Fruit fly (Drosophila melanogaster) whole organism, adult: ENCODE data around the gene CG31869.

Experiments used
- CG11617 ChIP-seq: fragments of 200-800 bp; sonication (Bioruptor generic); optimal IDR thresholded peaks from 2 replicates; lab custom pipeline; 2017; ENCODE audit warnings: mild to moderate bottlenecking, missing biosample characterization, missing genetic modification reagents, missing genetic modification characterization
- CG33017 ChIP-seq: fragments of 200-800 bp; sonication (Bioruptor generic); optimal IDR thresholded peaks from 2 replicates; lab custom pipeline; 2018; ENCODE audit warnings: missing biosample characterization, mild to moderate bottlenecking, missing genetic modification characterization, moderate library complexity
- CG5204 ChIP-seq: fragments of 200-800 bp; sonication (Bioruptor generic); optimal IDR thresholded peaks from 2 replicates; lab custom pipeline; 2016; ENCODE audit warnings: missing biosample characterization, missing genetic modification characterization
- CG7045 ChIP-seq: fragments of 200-800 bp; sonication (Bioruptor generic); optimal IDR thresholded peaks from 2 replicates; lab custom pipeline; 2017; ENCODE audit warnings: missing biosample characterization, mild to moderate bottlenecking, missing genetic modification characterization
- Clk ChIP-seq: fragments of 200-800 bp; sonication (Bioruptor generic); optimal IDR thresholded peaks from 2 replicates; lab custom pipeline; 2017; ENCODE audit warnings: missing biosample characterization, missing genetic modification characterization
- bab1 ChIP-seq: fragments of 200-800 bp; sonication (Bioruptor generic); optimal IDR thresholded peaks from 3 replicates; lab custom pipeline; 2019; ENCODE audit warnings: missing biosample characterization, mild to moderate bottlenecking, missing genetic modification characterization, moderate library complexity
- cnc ChIP-seq, 2 experiments: fragments of >200 bp; optimal IDR thresholded peaks; 2 replicates each; lab custom pipeline; 2017
- kay ChIP-seq: fragments of 200-800 bp; sonication (Bioruptor generic); peaks from one replicate; lab custom pipeline; 2016; ENCODE audit warnings: missing biosample characterization, missing genetic modification characterization, borderline replicate concordance

DNA sequence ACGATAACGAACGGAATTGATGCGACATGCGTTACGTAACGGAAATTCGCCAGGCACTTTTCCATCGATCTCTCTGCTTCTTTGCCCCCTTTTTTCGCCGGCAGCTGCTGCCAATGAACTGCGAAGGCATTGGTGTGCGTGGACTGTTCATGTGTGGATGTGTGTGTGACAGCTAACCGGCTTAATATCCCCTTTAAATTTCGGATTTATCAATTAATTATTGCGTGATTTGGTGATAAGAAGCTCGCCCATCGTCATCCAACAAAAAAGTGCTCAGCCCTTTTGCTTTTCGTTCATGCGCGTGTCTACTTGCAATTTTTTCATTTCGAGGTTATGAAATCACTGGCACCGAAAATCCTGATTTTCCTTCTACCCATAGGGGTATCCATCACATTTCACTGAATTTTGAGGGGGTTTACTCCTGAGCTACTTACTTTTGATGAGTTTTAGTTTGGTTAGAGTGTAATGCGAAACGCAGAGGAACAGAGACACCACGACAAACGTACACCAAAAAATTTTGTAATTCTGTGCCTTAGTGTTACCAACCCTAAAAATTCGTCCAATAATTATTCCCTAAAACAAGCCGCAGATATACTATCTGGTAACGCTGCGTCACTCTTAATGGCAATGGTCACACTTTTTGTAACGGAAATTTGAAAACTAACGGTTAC lies 49.5 kb upstream of the CG31869 start, which contains the start of gene porin:
- TF ChIP-seq CG5204 (GFP tag; lab: Kevin White, UChicago) (no peak), cnc (optimal IDR thresholded peaks at IDR 0.05; lab: Kevin White, UChicago) (no peak), Clk (GFP tag; lab: Kevin White, UChicago) (no peak), kay (GFP tag; lab: Kevin White, UChicago) (no peak), CG7045 (GFP tag; lab: Kevin White, UChicago) (no peak), bab1 (GFP tag; lab: Kevin White, UChicago) (peak; percentile 19), CG11617 (no peak), CG33017 (tag; lab: Kevin White, UChicago) (no peak)
